Worm (Caenorhabditis elegans) whole organism, mixed stage, embryonic: ENCODE data around the gene ceh-100.

Experiments used
- M03D4.4 ChIP-seq: sonication (generic microtip); optimal IDR thresholded peaks from 2 replicates; lab custom pipeline; 2017; ENCODE audit warnings: mild to moderate bottlenecking, missing genetic modification characterization, missing compliant biosample characterization
- bed-3 ChIP-seq: fragments of 200-800 bp; sonication (Bioruptor generic); optimal IDR thresholded peaks from 3 replicates; lab custom pipeline; 2018; ENCODE audit warnings: mild to moderate bottlenecking, missing genetic modification characterization, moderate library complexity, missing compliant biosample characterization
- blmp-1 ChIP-seq: fragments of 150-350 bp; optimal IDR thresholded peaks from 2 replicates; lab custom pipeline; 2014; ENCODE audit warnings: missing biosample characterization, missing genetic modification characterization
- ceh-39 ChIP-seq: fragments of 150-350 bp; optimal IDR thresholded peaks from 2 replicates; lab custom pipeline; 2014; ENCODE audit warnings: missing biosample characterization, missing genetic modification characterization
- ceh-43 ChIP-seq: fragments of 200-800 bp; sonication (Bioruptor generic); optimal IDR thresholded peaks from 2 replicates; lab custom pipeline; 2018; ENCODE audit warnings: mild to moderate bottlenecking, missing genetic modification characterization, moderate library complexity, missing compliant biosample characterization
- ceh-83 ChIP-seq: fragments of 200-800 bp; sonication (Bioruptor generic); optimal IDR thresholded peaks from 2 replicates; lab custom pipeline; 2018; ENCODE audit warnings: mild to moderate bottlenecking, missing genetic modification characterization, missing compliant biosample characterization
- ces-1 ChIP-seq: fragments of 150-350 bp; optimal IDR thresholded peaks from 2 replicates; lab custom pipeline; 2014; ENCODE audit warnings: missing biosample characterization, missing genetic modification reagents, missing genetic modification characterization
- cnd-1 ChIP-seq: fragments of 200-800 bp; sonication (Bioruptor generic); optimal IDR thresholded peaks from 2 replicates; lab custom pipeline; 2018; ENCODE audit warnings: mild to moderate bottlenecking, missing genetic modification characterization, missing compliant biosample characterization
- drap-1 ChIP-seq: fragments of 200-800 bp; sonication (Bioruptor generic); optimal IDR thresholded peaks from 3 replicates; lab custom pipeline; 2018; ENCODE audit warnings: mild to moderate bottlenecking, missing genetic modification characterization, missing compliant biosample characterization
- elt-1 ChIP-seq: sonication (generic microtip); optimal IDR thresholded peaks from 2 replicates; lab custom pipeline; 2017; ENCODE audit warnings: missing genetic modification characterization, mild to moderate bottlenecking, missing compliant biosample characterization, antibody characterized with exemption, moderate library complexity, borderline replicate concordance; ENCODE audit not compliant: insufficient read depth
- elt-3 ChIP-seq: fragments of 150-350 bp; optimal IDR thresholded peaks from 2 replicates; lab custom pipeline; 2014; ENCODE audit warnings: missing biosample characterization, missing genetic modification characterization
- flh-1 ChIP-seq: fragments of 200-800 bp; sonication (Bioruptor generic); optimal IDR thresholded peaks from 2 replicates; lab custom pipeline; 2018; ENCODE audit warnings: mild to moderate bottlenecking, missing genetic modification characterization, moderate library complexity, missing compliant biosample characterization
- ham-2 ChIP-seq: fragments of 200-800 bp; sonication (Bioruptor generic); optimal IDR thresholded peaks from 2 replicates; lab custom pipeline; 2018; ENCODE audit warnings: mild to moderate bottlenecking, missing genetic modification characterization, missing compliant biosample characterization
- lin-13 ChIP-seq: fragments of 150-350 bp; optimal IDR thresholded peaks from 2 replicates; lab custom pipeline; 2014; ENCODE audit warnings: missing biosample characterization, missing genetic modification characterization
- lin-32 ChIP-seq: fragments of 200-800 bp; sonication (Bioruptor generic); optimal IDR thresholded peaks from 2 replicates; lab custom pipeline; 2018; ENCODE audit warnings: mild to moderate bottlenecking, missing genetic modification characterization, missing compliant biosample characterization
- lsy-2 ChIP-seq: fragments of 150-350 bp; optimal IDR thresholded peaks from 2 replicates; lab custom pipeline; 2014; ENCODE audit warnings: missing biosample characterization, missing genetic modification characterization
- mab-5 ChIP-seq: fragments of 150-350 bp; optimal IDR thresholded peaks from 2 replicates; lab custom pipeline; 2014; ENCODE audit warnings: missing biosample characterization, missing genetic modification characterization
- mep-1 ChIP-seq: fragments of 150-350 bp; optimal IDR thresholded peaks from 2 replicates; lab custom pipeline; 2017; ENCODE audit warnings: missing biosample characterization, missing genetic modification reagents, missing genetic modification characterization, inconsistent platforms
- mls-2 ChIP-seq: sonication (generic microtip); optimal IDR thresholded peaks from 2 replicates; lab custom pipeline; 2016; ENCODE audit warnings: mild to moderate bottlenecking, missing genetic modification characterization, moderate library complexity, missing compliant biosample characterization
- nhr-12 ChIP-seq: fragments of 150-350 bp; optimal IDR thresholded peaks from 2 replicates; lab custom pipeline; 2014; ENCODE audit warnings: missing biosample characterization, missing genetic modification characterization
- nhr-2 ChIP-seq: fragments of 150-350 bp; optimal IDR thresholded peaks from 2 replicates; lab custom pipeline; 2014; ENCODE audit warnings: missing biosample characterization, missing genetic modification characterization
- nhr-237 ChIP-seq: fragments of 150-350 bp; optimal IDR thresholded peaks from 2 replicates; lab custom pipeline; 2014; ENCODE audit warnings: missing biosample characterization, missing genetic modification characterization
- nhr-28 ChIP-seq: fragments of 150-350 bp; optimal IDR thresholded peaks from 2 replicates; lab custom pipeline; 2014; ENCODE audit warnings: missing biosample characterization, missing genetic modification characterization
- nhr-76 ChIP-seq: sonication (generic microtip); optimal IDR thresholded peaks from 2 replicates; lab custom pipeline; 2017; ENCODE audit warnings: missing biosample characterization, missing genetic modification characterization
- pha-4 ChIP-seq: fragments of 150-350 bp; optimal IDR thresholded peaks from 2 replicates; lab custom pipeline; 2018; ENCODE audit warnings: missing biosample characterization, missing genetic modification reagents, missing genetic modification characterization
- sem-2 ChIP-seq: fragments of 200-800 bp; sonication (Bioruptor generic); optimal IDR thresholded peaks from 2 replicates; lab custom pipeline; 2018; ENCODE audit warnings: mild to moderate bottlenecking, missing genetic modification characterization, missing compliant biosample characterization
- snpc-4 ChIP-seq: fragments of 150-350 bp; optimal IDR thresholded peaks from 2 replicates; lab custom pipeline; 2014; ENCODE audit warnings: missing biosample characterization, missing genetic modification characterization
- sptf-1 ChIP-seq: sonication (generic microtip); optimal IDR thresholded peaks from 2 replicates; lab custom pipeline; 2017; ENCODE audit warnings: mild to moderate bottlenecking, missing genetic modification characterization, moderate library complexity, missing compliant biosample characterization
- tbx-8 ChIP-seq: fragments of 200-800 bp; sonication (Bioruptor generic); optimal IDR thresholded peaks from 2 replicates; lab custom pipeline; 2018; ENCODE audit warnings: mild to moderate bottlenecking, missing genetic modification characterization, moderate library complexity, missing compliant biosample characterization
- unc-120 ChIP-seq: sonication (generic microtip); optimal IDR thresholded peaks from 2 replicates; lab custom pipeline; 2017; ENCODE audit warnings: missing genetic modification characterization, missing compliant biosample characterization; ENCODE audit not compliant: poor library complexity, severe bottlenecking
- unc-62 ChIP-seq: fragments of 150-350 bp; optimal IDR thresholded peaks from 2 replicates; lab custom pipeline; 2014; ENCODE audit warnings: missing biosample characterization, missing genetic modification reagents, missing genetic modification characterization
- zip-8 ChIP-seq: fragments of 150-350 bp; optimal IDR thresholded peaks from 2 replicates; lab custom pipeline; 2014; ENCODE audit warnings: missing biosample characterization, missing genetic modification characterization
- ztf-11 ChIP-seq: fragments of 150-350 bp; optimal IDR thresholded peaks from 2 replicates; lab custom pipeline; 2014; ENCODE audit warnings: missing biosample characterization, missing genetic modification characterization

Gene ceh-100

ce11 chrII:12612218-12612617 lies 8.7 kb upstream of the ceh-100 start, which contains the start of gene nspe-4:
nspe-4 (plus strand) TSS chrII:12612518.
- TF ChIP-seq unc-62 (GFP tag; lab: Kevin White, UChicago) (no peak), nhr-237 (tag; lab: Kevin White, UChicago) (no peak), lin-32 (GFP tag; lab: Kevin White, UChicago) (no peak), mep-1 (tag; lab: Kevin White, UChicago) (no peak), snpc-4 (tag; lab: Kevin White, UChicago) (no peak), ceh-43 (no peak), flh-1 (GFP tag; lab: Kevin White, UChicago) (no peak), pha-4 (tag; lab: Kevin White, UChicago) (no peak), unc-120 (no peak), nhr-12 (tag; lab: Kevin White, UChicago) (no peak), lsy-2 (tag; lab: Kevin White, UChicago) (no peak), drap-1 (no peak), ztf-11 (tag; lab: Kevin White, UChicago) (no peak), ces-1 (GFP tag; lab: Kevin White, UChicago) (no peak), elt-1 (no peak), nhr-28 (tag; lab: Kevin White, UChicago) (no peak), lin-13 (tag; lab: Kevin White, UChicago) (no peak), mls-2 (no peak), ceh-83 (no peak)

- no peak for TF ChIP-seq elt-1
- no peak for TF ChIP-seq M03D4.4 (tag; lab: Kevin White, UChicago)
- TF ChIP-seq nhr-237 (tag; lab: Kevin White, UChicago) = no peak
- no peak for TF ChIP-seq tbx-8 (GFP tag; lab: Kevin White, UChicago)
- no peak for TF ChIP-seq flh-1 (GFP tag; lab: Kevin White, UChicago)
- TF ChIP-seq mep-1 (tag; lab: Kevin White, UChicago) = no peak
- TF ChIP-seq elt-3 = no peak
- TF ChIP-seq lin-32 (GFP tag; lab: Kevin White, UChicago) = no peak
- TF ChIP-seq nhr-28 (tag; lab: Kevin White, UChicago) = no peak
- TF ChIP-seq zip-8 (tag; lab: Kevin White, UChicago) = no peak
- no peak for TF ChIP-seq sem-2
- no peak for TF ChIP-seq ceh-39 (tag; lab: Kevin White, UChicago)
- TF ChIP-seq mls-2 = no peak
- TF ChIP-seq mab-5 (tag; lab: Kevin White, UChicago) = no peak
- TF ChIP-seq ham-2 (GFP tag; lab: Kevin White, UChicago) = no peak
- no peak for TF ChIP-seq blmp-1 (tag; lab: Kevin White, UChicago)
Measured at ce11 chrII:12608653-12609052, 5.2 kb upstream of the ceh-100 start, which contains the start of gene Y38E10A.9. Y38E10A.9 (plus strand) TSS chrII:12608953.

- TF ChIP-seq elt-1 (no peak), zip-8 (tag; lab: Kevin White, UChicago) (no peak), nhr-237 (tag; lab: Kevin White, UChicago) (no peak), unc-62 (GFP tag; lab: Kevin White, UChicago) (no peak), mab-5 (tag; lab: Kevin White, UChicago) (no peak), nhr-76 (tag; lab: Kevin White, UChicago) (no peak), elt-3 (no peak), sptf-1 (no peak)
Measured at ce11 chrII:12606900-12607299, 3.4 kb upstream of the ceh-100 start, which contains the start of gene Y38E10A.8. Y38E10A.8 (plus strand) TSS chrII:12607200.

ce11 chrII:12606108-12606507 lies 2.6 kb upstream of the ceh-100 start:
- TF ChIP-seq snpc-4 (tag; lab: Kevin White, UChicago) = no peak
- TF ChIP-seq sem-2 = no peak
- TF ChIP-seq ces-1 (GFP tag; lab: Kevin White, UChicago) = no peak
- TF ChIP-seq bed-3 (GFP tag; lab: Kevin White, UChicago) = no peak
- TF ChIP-seq pha-4 (tag; lab: Kevin White, UChicago) = no peak
- no peak for TF ChIP-seq mep-1 (tag; lab: Kevin White, UChicago)
- TF ChIP-seq zip-8 (tag; lab: Kevin White, UChicago) = no peak
- no peak for TF ChIP-seq flh-1 (GFP tag; lab: Kevin White, UChicago)
- no peak for TF ChIP-seq nhr-2
- TF ChIP-seq cnd-1 (tag; lab: Kevin White, UChicago) = no peak
- no peak for TF ChIP-seq tbx-8 (GFP tag; lab: Kevin White, UChicago)
- no peak for TF ChIP-seq lin-13 (tag; lab: Kevin White, UChicago)
- no peak for TF ChIP-seq elt-3
- no peak for TF ChIP-seq elt-1
